Fruit fly (Drosophila melanogaster) whole organism, embryonic: Measurements from ENCODE around the gene halo.

Experiments used
- CG10147 ChIP-seq: fragments of 200-800 bp; sonication (Bioruptor generic); optimal IDR thresholded peaks from 2 replicates; lab custom pipeline; 2019; ENCODE audit warnings: missing biosample characterization, mild to moderate bottlenecking, missing genetic modification characterization, moderate library complexity
- CG10267 ChIP-seq: fragments of 200-800 bp; sonication (Bioruptor generic); optimal IDR thresholded peaks from 2 replicates; lab custom pipeline; 2018; ENCODE audit warnings: missing biosample characterization, mild to moderate bottlenecking, missing genetic modification characterization, moderate library complexity
- CG11504 ChIP-seq: fragments of 200-800 bp; sonication (Bioruptor generic); optimal IDR thresholded peaks from 3 replicates; lab custom pipeline; 2019; ENCODE audit warnings: missing biosample characterization, mild to moderate bottlenecking, missing genetic modification characterization, moderate library complexity
- CG11696 ChIP-seq: fragments of 200-800 bp; sonication (Bioruptor generic); IDR thresholded peaks from 2 replicates; pipeline ENCODE4 v1.3.6; 2022; ENCODE audit warnings: missing biosample characterization, missing genetic modification characterization
- CG12942 ChIP-seq: fragments of 200-800 bp; sonication (Bioruptor generic); optimal IDR thresholded peaks from 3 replicates; lab custom pipeline; 2016; ENCODE audit warnings: missing biosample characterization, missing genetic modification characterization
- CG14710 ChIP-seq: fragments of 200-800 bp; sonication (Bioruptor generic); optimal IDR thresholded peaks from 3 replicates; lab custom pipeline; 2019; ENCODE audit warnings: missing biosample characterization, mild to moderate bottlenecking, missing genetic modification characterization, moderate library complexity
- CG17328 ChIP-seq: fragments of 200-800 bp; sonication (Bioruptor generic); IDR thresholded peaks from 2 replicates; pipeline ENCODE4 v1.3.6; 2022; ENCODE audit warnings: missing biosample characterization, missing genetic modification characterization
- CG17829 ChIP-seq: fragments of 200-800 bp; optimal IDR thresholded peaks from 2 replicates; lab custom pipeline; 2019; ENCODE audit warnings: missing biosample characterization, mild to moderate bottlenecking, missing genetic modification characterization, moderate library complexity
- CG2199 ChIP-seq: fragments of 200-800 bp; sonication (Bioruptor generic); IDR thresholded peaks from 3 replicates; pipeline ENCODE4 v1.3.6; 2022; ENCODE audit warnings: missing biosample characterization, missing genetic modification characterization
- CG2678 ChIP-seq: fragments of 200-800 bp; sonication (Bioruptor generic); optimal IDR thresholded peaks from 3 replicates; lab custom pipeline; 2019; ENCODE audit warnings: missing biosample characterization, mild to moderate bottlenecking, missing genetic modification characterization, moderate library complexity
- CG33557 ChIP-seq: fragments of 200-800 bp; sonication (Bioruptor generic); optimal IDR thresholded peaks from 2 replicates; lab custom pipeline; 2019; ENCODE audit warnings: missing biosample characterization, mild to moderate bottlenecking, missing genetic modification characterization, moderate library complexity
- CG5953 ChIP-seq: fragments of 200-800 bp; sonication (Bioruptor generic); IDR thresholded peaks from 2 replicates; pipeline ENCODE4 v1.3.6; 2022; ENCODE audit warnings: missing biosample characterization, missing genetic modification characterization
- CG9437 ChIP-seq: fragments of 200-800 bp; sonication (Bioruptor generic); optimal IDR thresholded peaks from 2 replicates; lab custom pipeline; 2018; ENCODE audit warnings: missing biosample characterization, mild to moderate bottlenecking, missing genetic modification characterization
- Camta ChIP-seq: fragments of 200-800 bp; sonication (Bioruptor generic); optimal IDR thresholded peaks from 2 replicates; lab custom pipeline; 2016; ENCODE audit warnings: missing biosample characterization, missing genetic modification characterization
- Med ChIP-seq: fragments of 200-800 bp; sonication (Bioruptor generic); peaks from one replicate; lab custom pipeline; 2016; ENCODE audit warnings: missing biosample characterization, missing genetic modification characterization, mild to moderate bottlenecking, inconsistent platforms, moderate library complexity
- Opbp ChIP-seq: fragments of 200-800 bp; sonication (Bioruptor generic); IDR thresholded peaks from 3 replicates; pipeline ENCODE4 v1.3.6; 2022; ENCODE audit warnings: missing biosample characterization, missing genetic modification characterization; ENCODE audit not compliant: partially characterized antibody
- Ptx1 ChIP-seq: fragments of 200-800 bp; sonication (Bioruptor generic); IDR thresholded peaks from 2 replicates; pipeline ENCODE4 v1.3.6; 2022; ENCODE audit warnings: missing biosample characterization, missing genetic modification characterization
- Scr ChIP-seq: fragments of 200-800 bp; sonication (Bioruptor generic); IDR thresholded peaks from 2 replicates; pipeline ENCODE4 v1.3.6; 2022; ENCODE audit warnings: missing biosample characterization, missing genetic modification characterization; ENCODE audit not compliant: partially characterized antibody
- Sry-δ ChIP-seq: fragments of 200-800 bp; sonication (Bioruptor generic); optimal IDR thresholded peaks from 2 replicates; lab custom pipeline; 2016; ENCODE audit warnings: missing biosample characterization, missing genetic modification characterization
- Stat92E ChIP-seq, 3 experiments: fragments of >200 bp in 2 of 3; fragments of 200-800 bp in 1 of 3; sonication (Bioruptor generic) in 1 of 3; optimal IDR thresholded peaks; 2 replicates each; lab custom pipeline; 2017 to 2019; ENCODE audit warnings: missing biosample characterization in 3 of 3, missing genetic modification characterization in 3 of 3, mild to moderate bottlenecking in 1 of 3, moderate library complexity in 1 of 3
- Tbp ChIP-seq: fragments of >200 bp; optimal IDR thresholded peaks from 2 replicates; lab custom pipeline; 2018; ENCODE audit warnings: missing biosample characterization, missing genetic modification characterization
- ash1 ChIP-seq: fragments of 200-800 bp; sonication (Bioruptor generic); optimal IDR thresholded peaks from 2 replicates; lab custom pipeline; 2018; ENCODE audit warnings: missing biosample characterization, mild to moderate bottlenecking, missing genetic modification characterization
- bbx ChIP-seq: fragments of 200-800 bp; sonication (Bioruptor generic); IDR thresholded peaks from 2 replicates; pipeline ENCODE4 v1.3.6; 2022; ENCODE audit warnings: missing biosample characterization, missing genetic modification characterization; ENCODE audit not compliant: partially characterized antibody
- crol ChIP-seq: fragments of 200-800 bp; sonication (Bioruptor generic); IDR thresholded peaks from 2 replicates; pipeline ENCODE4 v1.3.6; 2022; ENCODE audit warnings: missing biosample characterization, missing genetic modification characterization
- dmrt11E ChIP-seq: fragments of 200-800 bp; sonication (Bioruptor generic); optimal IDR thresholded peaks from 3 replicates; lab custom pipeline; 2018; ENCODE audit warnings: missing biosample characterization, mild to moderate bottlenecking, missing genetic modification characterization, moderate library complexity
- eve ChIP-seq, 2 experiments: fragments of >200 bp; optimal IDR thresholded peaks; 2 replicates each; lab custom pipeline; 2017; ENCODE audit warnings: missing biosample characterization in 2 of 2, missing genetic modification characterization in 2 of 2
- gcm ChIP-seq: fragments of 200-800 bp; sonication (Bioruptor generic); optimal IDR thresholded peaks from 2 replicates; lab custom pipeline; 2019; ENCODE audit warnings: missing biosample characterization, mild to moderate bottlenecking, missing genetic modification characterization, moderate library complexity
- grn ChIP-seq: fragments of 200-800 bp; sonication (Bioruptor generic); optimal IDR thresholded peaks from 3 replicates; lab custom pipeline; 2017; ENCODE audit warnings: missing biosample characterization, missing genetic modification characterization
- jing ChIP-seq: fragments of 200-800 bp; sonication (Bioruptor generic); optimal IDR thresholded peaks from 2 replicates; lab custom pipeline; 2018; ENCODE audit warnings: missing biosample characterization, mild to moderate bottlenecking, missing genetic modification characterization
- klu ChIP-seq: fragments of 200-800 bp; sonication (Bioruptor generic); IDR thresholded peaks from 2 replicates; pipeline ENCODE4 v1.3.6; 2022; ENCODE audit warnings: missing biosample characterization, missing genetic modification characterization
- knrl ChIP-seq: fragments of 200-800 bp; sonication (Bioruptor generic); IDR thresholded peaks from 3 replicates; pipeline ENCODE4 v1.3.6; 2022; ENCODE audit warnings: missing biosample characterization, missing genetic modification characterization; ENCODE audit not compliant: partially characterized antibody
- lab ChIP-seq: fragments of 200-800 bp; sonication (Bioruptor generic); optimal IDR thresholded peaks from 3 replicates; lab custom pipeline; 2017; ENCODE audit warnings: missing biosample characterization, missing genetic modification characterization, mild to moderate bottlenecking, moderate library complexity, missing genetic modification reagents
- lbe ChIP-seq: fragments of 200-800 bp; sonication (Bioruptor generic); optimal IDR thresholded peaks from 2 replicates; lab custom pipeline; 2016; ENCODE audit warnings: missing biosample characterization, mild to moderate bottlenecking, missing genetic modification characterization
- lmd ChIP-seq: fragments of 200-800 bp; sonication (Bioruptor generic); IDR thresholded peaks from 2 replicates; pipeline ENCODE4 v1.3.6; 2022; ENCODE audit warnings: missing biosample characterization, missing genetic modification characterization
- lola ChIP-seq, 3 experiments: fragments of >200 bp in 2 of 3; fragments of 200-800 bp in 1 of 3; sonication (Bioruptor generic) in 1 of 3; optimal IDR thresholded peaks; 2 replicates each; lab custom pipeline; 2017 to 2019; ENCODE audit warnings: missing biosample characterization in 3 of 3, missing genetic modification characterization in 3 of 3, mild to moderate bottlenecking in 1 of 3, moderate library complexity in 1 of 3
- org-1 ChIP-seq: fragments of 200-800 bp; sonication (Bioruptor generic); optimal IDR thresholded peaks from 2 replicates; lab custom pipeline; 2017; ENCODE audit warnings: missing biosample characterization, missing genetic modification characterization
- ro ChIP-seq: fragments of 200-800 bp; sonication (Bioruptor generic); IDR thresholded peaks from 2 replicates; pipeline ENCODE4 v1.3.6; 2022; ENCODE audit warnings: missing biosample characterization, missing genetic modification characterization
- salm ChIP-seq: fragments of 200-800 bp; sonication (Bioruptor generic); optimal IDR thresholded peaks from 2 replicates; lab custom pipeline; 2018; ENCODE audit warnings: missing biosample characterization, mild to moderate bottlenecking, missing genetic modification characterization
- stwl ChIP-seq: fragments of 200-800 bp; sonication (Bioruptor generic); optimal IDR thresholded peaks from 3 replicates; lab custom pipeline; 2018; ENCODE audit warnings: missing biosample characterization, mild to moderate bottlenecking, missing genetic modification characterization, moderate library complexity
- vnd ChIP-seq: fragments of 200-800 bp; sonication (Bioruptor generic); IDR thresholded peaks from 3 replicates; pipeline ENCODE4 v1.3.6; 2022; ENCODE audit warnings: missing biosample characterization, missing genetic modification characterization; ENCODE audit not compliant: partially characterized antibody

The halo gene

DNA sequence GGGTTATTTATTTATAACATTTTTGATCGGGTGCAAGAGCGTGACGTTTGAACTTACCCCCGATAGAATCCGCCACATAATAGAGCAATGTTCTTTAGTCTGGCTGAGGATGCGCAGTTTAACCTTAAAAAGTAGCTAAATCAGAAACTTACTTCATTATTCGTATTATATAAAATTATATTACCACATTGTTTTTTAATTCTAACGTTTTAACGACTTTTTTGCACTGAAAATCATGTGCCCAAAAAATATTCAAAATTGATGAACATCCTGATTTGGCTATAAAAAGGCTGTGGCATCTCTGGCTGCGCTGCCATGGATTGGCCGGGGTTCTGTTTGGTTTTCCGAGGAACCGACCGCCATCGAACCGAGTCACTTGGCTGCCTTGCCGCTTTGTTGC is 47.9 kb downstream of the halo start (continued):
- TF ChIP-seq lmd (GFP tag; lab: Robert Waterston, UW) (no peak), Scr (no peak), Ptx1 (GFP tag; lab: Robert Waterston, UW) (0 out of 2 replicates have a peak, but pooled peaks have one; percentile 16), crol (GFP tag; lab: Robert Waterston, UW) (no peak), CG2199 (GFP tag; lab: Robert Waterston, UW) (no peak), CG33557 (GFP tag; lab: Kevin White, UChicago) (peak; percentile 4), CG2678 (tag; lab: Kevin White, UChicago) (peak; percentile 29), klu (GFP tag; lab: Robert Waterston, UW) (no peak), CG11696 (GFP tag; lab: Robert Waterston, UW) (no peak), CG10267 (tag; lab: Kevin White, UChicago) (peak; percentile 1), gcm (GFP tag; lab: Kevin White, UChicago) (peak; percentile 13), dmrt11E (peak; percentile 67), ro (GFP tag; lab: Robert Waterston, UW) (no peak), stwl (tag; lab: Kevin White, UChicago) (no peak), CG17829 (tag; lab: Kevin White, UChicago) (peak; percentile 45), CG11504 (tag; lab: Kevin White, UChicago) (peak; percentile 47), Opbp (GFP tag; lab: Robert Waterston, UW) (no peak), grn (no peak), CG9437 (GFP tag; lab: Kevin White, UChicago) (no peak), lola (GFP tag; optimal IDR thresholded peaks at IDR 0.05; lab: Kevin White, UChicago) (peak in 1 of 3 experiments; percentile 33), Sry-δ (GFP tag; lab: Kevin White, UChicago) (no peak), bbx (GFP tag; lab: Robert Waterston, UW) (no peak), CG5953 (GFP tag; lab: Robert Waterston, UW) (no peak), jing (no peak), org-1 (GFP tag; lab: Kevin White, UChicago) (peak; percentile 6), lbe (GFP tag; lab: Kevin White, UChicago) (no peak), ash1 (GFP tag; lab: Kevin White, UChicago) (no peak), vnd (no peak), lab (GFP tag; lab: Kevin White, UChicago) (no peak), CG10147 (GFP tag; lab: Kevin White, UChicago) (no peak), CG12942 (GFP tag; lab: Kevin White, UChicago) (no peak), CG17328 (GFP tag; lab: Robert Waterston, UW) (peak; percentile 30; the same call in 1 of the 2 replicates), Med (GFP tag; lab: Kevin White, UChicago) (peak; percentile 28), Stat92E (GFP tag; optimal IDR thresholded peaks at IDR 0.05; lab: Kevin White, UChicago) (peak in 1 of 3 experiments; percentile 16), eve (GFP tag; optimal IDR thresholded peaks at IDR 0.05; lab: Kevin White, UChicago) (no peak), Camta (no peak), Tbp (GFP tag; lab: Kevin White, UChicago) (no peak), CG14710 (peak; percentile 33), salm (tag; lab: Kevin White, UChicago) (no peak), knrl (GFP tag; lab: Robert Waterston, UW) (no peak)
